Fruit fly (Drosophila melanogaster) whole organism, adult: Measurements from ENCODE around the gene CG11085.

Experiments
- CG11617 ChIP-seq: fragments of 200-800 bp; sonication (Bioruptor generic); optimal IDR thresholded peaks from 2 replicates; lab custom pipeline; 2017; ENCODE audit warnings: mild to moderate bottlenecking, missing biosample characterization, missing genetic modification reagents, missing genetic modification characterization
- CG12768 ChIP-seq: fragments of 200-800 bp; sonication (Bioruptor generic); optimal IDR thresholded peaks from 2 replicates; lab custom pipeline; 2017; ENCODE audit warnings: missing biosample characterization, missing genetic modification characterization, mild to moderate bottlenecking, moderate library complexity, missing genetic modification reagents
- CG14711 ChIP-seq: fragments of 200-800 bp; sonication (Bioruptor generic); optimal IDR thresholded peaks from 2 replicates; lab custom pipeline; 2018; ENCODE audit warnings: missing biosample characterization, mild to moderate bottlenecking, missing genetic modification characterization, moderate library complexity
- CG1620 ChIP-seq: fragments of 200-800 bp; sonication (Bioruptor generic); optimal IDR thresholded peaks from 2 replicates; lab custom pipeline; 2016; ENCODE audit warnings: missing biosample characterization, missing genetic modification characterization
- CG33017 ChIP-seq: fragments of 200-800 bp; sonication (Bioruptor generic); optimal IDR thresholded peaks from 2 replicates; lab custom pipeline; 2018; ENCODE audit warnings: missing biosample characterization, mild to moderate bottlenecking, missing genetic modification characterization, moderate library complexity
- CG5204 ChIP-seq: fragments of 200-800 bp; sonication (Bioruptor generic); optimal IDR thresholded peaks from 2 replicates; lab custom pipeline; 2016; ENCODE audit warnings: missing biosample characterization, missing genetic modification characterization
- CG7045 ChIP-seq: fragments of 200-800 bp; sonication (Bioruptor generic); optimal IDR thresholded peaks from 2 replicates; lab custom pipeline; 2017; ENCODE audit warnings: missing biosample characterization, mild to moderate bottlenecking, missing genetic modification characterization
- CG7101 ChIP-seq: fragments of 200-800 bp; sonication (Bioruptor generic); optimal IDR thresholded peaks from 2 replicates; lab custom pipeline; 2018; ENCODE audit warnings: missing biosample characterization, mild to moderate bottlenecking, missing genetic modification characterization, moderate library complexity
- Clk ChIP-seq: fragments of 200-800 bp; sonication (Bioruptor generic); optimal IDR thresholded peaks from 2 replicates; lab custom pipeline; 2017; ENCODE audit warnings: missing biosample characterization, missing genetic modification characterization
- Crg-1 ChIP-seq: fragments of 200-800 bp; sonication (Bioruptor generic); optimal IDR thresholded peaks from 2 replicates; lab custom pipeline; 2016; ENCODE audit warnings: missing biosample characterization, missing genetic modification characterization
- Hr96 ChIP-seq: fragments of 200-800 bp; sonication (Bioruptor generic); optimal IDR thresholded peaks from 2 replicates; lab custom pipeline; 2016; ENCODE audit warnings: missing biosample characterization, missing genetic modification characterization
- Mnt ChIP-seq: fragments of 200-800 bp; sonication (Bioruptor generic); optimal IDR thresholded peaks from 2 replicates; lab custom pipeline; 2016; ENCODE audit warnings: missing biosample characterization, mild to moderate bottlenecking, missing genetic modification characterization
- bab1 ChIP-seq: fragments of 200-800 bp; sonication (Bioruptor generic); optimal IDR thresholded peaks from 3 replicates; lab custom pipeline; 2019; ENCODE audit warnings: missing biosample characterization, mild to moderate bottlenecking, missing genetic modification characterization, moderate library complexity
- cic ChIP-seq: fragments of 200-800 bp; sonication (Bioruptor generic); optimal IDR thresholded peaks from 2 replicates; lab custom pipeline; 2017; ENCODE audit warnings: missing biosample characterization, mild to moderate bottlenecking, missing genetic modification characterization, moderate library complexity
- cnc ChIP-seq, 2 experiments: fragments of >200 bp; optimal IDR thresholded peaks; 2 replicates each; lab custom pipeline; 2017
- kay ChIP-seq: fragments of 200-800 bp; sonication (Bioruptor generic); peaks from one replicate; lab custom pipeline; 2016; ENCODE audit warnings: missing biosample characterization, missing genetic modification characterization, borderline replicate concordance
- ovo ChIP-seq: fragments of 200-800 bp; sonication (Bioruptor generic); optimal IDR thresholded peaks from 2 replicates; lab custom pipeline; 2016; ENCODE audit warnings: missing biosample characterization, missing genetic modification characterization
- pad ChIP-seq: fragments of 200-800 bp; sonication (Bioruptor generic); optimal IDR thresholded peaks from 3 replicates; lab custom pipeline; 2017; ENCODE audit warnings: missing biosample characterization, missing genetic modification characterization, mild to moderate bottlenecking, moderate library complexity, missing genetic modification reagents
- tj ChIP-seq: fragments of 200-800 bp; sonication (Bioruptor generic); optimal IDR thresholded peaks from 3 replicates; lab custom pipeline; 2017; ENCODE audit warnings: missing biosample characterization, mild to moderate bottlenecking, missing genetic modification characterization, moderate library complexity
- toe ChIP-seq: fragments of 200-800 bp; sonication (Bioruptor generic); optimal IDR thresholded peaks from 2 replicates; lab custom pipeline; 2016; ENCODE audit warnings: missing biosample characterization, missing genetic modification characterization

Gene CG11085

dm6 chrX:12580498-12581304 lies 35.4 kb upstream of the CG11085 start:
- peak; percentile 56 for TF ChIP-seq cic
- no peak for TF ChIP-seq CG7045 (GFP tag; lab: Kevin White, UChicago)
- TF ChIP-seq toe (GFP tag; lab: Kevin White, UChicago): no peak
- no peak for TF ChIP-seq CG11617 (GFP tag; lab: Kevin White, UChicago)
- no peak for TF ChIP-seq bab1 (GFP tag; lab: Kevin White, UChicago)
- no peak for TF ChIP-seq cnc (optimal IDR thresholded peaks at IDR 0.05; lab: Kevin White, UChicago)
- no peak for TF ChIP-seq CG12768 (GFP tag; lab: Kevin White, UChicago)
- TF ChIP-seq CG33017: peak; percentile 21
- no peak for TF ChIP-seq tj (GFP tag; lab: Kevin White, UChicago)
- peak; percentile 68 for TF ChIP-seq Mnt (GFP tag; lab: Kevin White, UChicago)
- peak; percentile 14 for TF ChIP-seq Hr96 (GFP tag; lab: Kevin White, UChicago)
- TF ChIP-seq pad (GFP tag; lab: Kevin White, UChicago): peak; percentile 92
- peak; percentile 42 for TF ChIP-seq CG7101 (tag; lab: Kevin White, UChicago)
- no peak for TF ChIP-seq Clk (GFP tag; lab: Kevin White, UChicago)
- peak; percentile 6 for TF ChIP-seq ovo

- TF ChIP-seq Hr96 (GFP tag; lab: Kevin White, UChicago) (no peak), CG7101 (tag; lab: Kevin White, UChicago) (no peak), CG12768 (GFP tag; lab: Kevin White, UChicago) (no peak)
Measured at dm6 chrX:12581305-12581676, 34.8 kb upstream of the CG11085 start.

dm6 chrX:12581894-12582293 lies 34.2 kb upstream of the CG11085 start:
- no peak for TF ChIP-seq CG5204
- TF ChIP-seq pad (GFP tag; lab: Kevin White, UChicago): no peak
- no peak for TF ChIP-seq CG1620 (GFP tag; lab: Kevin White, UChicago)
- no peak for TF ChIP-seq CG14711 (tag; lab: Kevin White, UChicago)
- no peak for TF ChIP-seq CG7045 (GFP tag; lab: Kevin White, UChicago)

- no peak for TF ChIP-seq CG5204
- TF ChIP-seq bab1 (GFP tag; lab: Kevin White, UChicago): no peak
- TF ChIP-seq Mnt (GFP tag; lab: Kevin White, UChicago): no peak
- no peak for TF ChIP-seq cic
- TF ChIP-seq toe (GFP tag; lab: Kevin White, UChicago): no peak
- no peak for TF ChIP-seq cnc (optimal IDR thresholded peaks at IDR 0.05; lab: Kevin White, UChicago)
- no peak for TF ChIP-seq Clk (GFP tag; lab: Kevin White, UChicago)
- TF ChIP-seq ovo: no peak
Measured at dm6 chrX:12582661-12582983, 33.5 kb upstream of the CG11085 start.

dm6 chrX:12582984-12583869 lies 32.9 kb upstream of the CG11085 start, which contains the start of gene Pits:
Gene Pits (minus strand): TSS chrX:12583193.
- TF ChIP-seq cic: peak; percentile 89
- TF ChIP-seq Hr96 (GFP tag; lab: Kevin White, UChicago): peak; percentile 4
- TF ChIP-seq CG33017: no peak
- peak; percentile 93 for TF ChIP-seq CG14711 (tag; lab: Kevin White, UChicago)
- TF ChIP-seq ovo: peak; percentile 55
- peak; percentile 8 for TF ChIP-seq Crg-1 (GFP tag; lab: Kevin White, UChicago)
- peak; percentile 75 for TF ChIP-seq CG7101 (tag; lab: Kevin White, UChicago)
- TF ChIP-seq Mnt (GFP tag; lab: Kevin White, UChicago): peak; percentile 98
- no peak for TF ChIP-seq CG7045 (GFP tag; lab: Kevin White, UChicago)
- TF ChIP-seq pad (GFP tag; lab: Kevin White, UChicago): peak; percentile 49
- TF ChIP-seq CG5204: no peak
- no peak for TF ChIP-seq Clk (GFP tag; lab: Kevin White, UChicago)
- no peak for TF ChIP-seq kay (GFP tag; lab: Kevin White, UChicago)
- TF ChIP-seq cnc (optimal IDR thresholded peaks at IDR 0.05; lab: Kevin White, UChicago): no peak
- peak; percentile 66 for TF ChIP-seq CG1620 (GFP tag; lab: Kevin White, UChicago)
- TF ChIP-seq CG11617 (GFP tag; lab: Kevin White, UChicago): peak; percentile 54
- TF ChIP-seq bab1 (GFP tag; lab: Kevin White, UChicago): peak; percentile 87
- TF ChIP-seq CG12768 (GFP tag; lab: Kevin White, UChicago): peak; percentile 8
- TF ChIP-seq tj (GFP tag; lab: Kevin White, UChicago): peak; percentile 76
- TF ChIP-seq toe (GFP tag; lab: Kevin White, UChicago): no peak

dm6 chrX:12583870-12584390 lies 32.2 kb upstream of the CG11085 start:
- no peak for TF ChIP-seq CG12768 (GFP tag; lab: Kevin White, UChicago)
- no peak for TF ChIP-seq Mnt (GFP tag; lab: Kevin White, UChicago)
- no peak for TF ChIP-seq cnc (optimal IDR thresholded peaks at IDR 0.05; lab: Kevin White, UChicago)
- no peak for TF ChIP-seq CG14711 (tag; lab: Kevin White, UChicago)
- no peak for TF ChIP-seq CG7045 (GFP tag; lab: Kevin White, UChicago)
- no peak for TF ChIP-seq CG7101 (tag; lab: Kevin White, UChicago)
- no peak for TF ChIP-seq kay (GFP tag; lab: Kevin White, UChicago)
- no peak for TF ChIP-seq CG5204
- no peak for TF ChIP-seq CG11617 (GFP tag; lab: Kevin White, UChicago)
- TF ChIP-seq ovo: no peak
- TF ChIP-seq toe (GFP tag; lab: Kevin White, UChicago): no peak
- no peak for TF ChIP-seq CG33017
- no peak for TF ChIP-seq pad (GFP tag; lab: Kevin White, UChicago)
- TF ChIP-seq cic: no peak
- TF ChIP-seq tj (GFP tag; lab: Kevin White, UChicago): no peak
